Worm (Caenorhabditis elegans): ENCODE results near the gene ZK470.6.
"Not testable (repeated sequence)": the region's sequence is repeated elsewhere in the genome, so short reads cannot be mapped to it uniquely, and the experiment has no call there.

ZK470.6 gene

ce11 chrX:4208495-4208894 is 31.2 kb upstream of the ZK470.6 start:
- TF ChIP-seq elt-1 (tag; optimal IDR thresholded peaks at IDR 0.05; ENCODE audit: borderline replicate concordance, insufficient read depth), result no peak
- no peak for TF ChIP-seq tbx-8 (GFP tag; optimal IDR thresholded peaks at IDR 0.05)
- no peak for TF ChIP-seq nhr-237 (tag; optimal IDR thresholded peaks at IDR 0.05)
- no peak for TF ChIP-seq lin-32 (GFP tag; optimal IDR thresholded peaks at IDR 0.05)
- no peak for TF ChIP-seq mep-1 (tag; optimal IDR thresholded peaks at IDR 0.05)
- TF ChIP-seq ces-1 (GFP tag; optimal IDR thresholded peaks at IDR 0.05), result no peak
- no peak for TF ChIP-seq bed-3 (GFP tag; optimal IDR thresholded peaks at IDR 0.05)
- no peak for TF ChIP-seq mab-5 (tag; optimal IDR thresholded peaks at IDR 0.05)
- no peak for TF ChIP-seq mls-2 (tag; optimal IDR thresholded peaks at IDR 0.05)
- no peak for TF ChIP-seq lin-13 (tag; optimal IDR thresholded peaks at IDR 0.05)
- TF ChIP-seq lsy-2 (tag; optimal IDR thresholded peaks at IDR 0.05), result no peak
- no peak for TF ChIP-seq nhr-2 (tag; optimal IDR thresholded peaks at IDR 0.05)
- TF ChIP-seq ceh-83 (GFP tag; optimal IDR thresholded peaks at IDR 0.05), result no peak

- not testable (repeated sequence) for TF ChIP-seq ceh-39 (tag; optimal IDR thresholded peaks at IDR 0.05); unc-120 (tag; optimal IDR thresholded peaks at IDR 0.05; ENCODE audit: poor library complexity, severe bottlenecking); nhr-2 (tag; optimal IDR thresholded peaks at IDR 0.05)
Observed at ce11 chrX:4207385-4207784, 30.1 kb upstream of the ZK470.6 start, which contains the start of gene F20B6.9. Gene F20B6.9 (minus strand): TSS chrX:4207485.

- TF ChIP-seq blmp-1 (tag; optimal IDR thresholded peaks at IDR 0.05); ham-2 (GFP tag; optimal IDR thresholded peaks at IDR 0.05); ceh-39 (tag; optimal IDR thresholded peaks at IDR 0.05): not testable (repeated sequence)
Observed at ce11 chrX:4202114-4202513, 24.8 kb upstream of the ZK470.6 start, which contains the start of gene F20B6.6. Gene F20B6.6 (minus strand): TSS chrX:4202214.

ce11 chrX:4199829-4200228 is 22.5 kb upstream of the ZK470.6 start, which contains the start of gene F20B6.5:
Gene F20B6.5 (minus strand): TSS chrX:4199929.
- not testable (repeated sequence) for TF ChIP-seq ztf-11 (tag; optimal IDR thresholded peaks at IDR 0.05); ceh-83 (GFP tag; optimal IDR thresholded peaks at IDR 0.05); ceh-39 (tag; optimal IDR thresholded peaks at IDR 0.05)

- no peak for TF ChIP-seq mep-1 (tag; optimal IDR thresholded peaks at IDR 0.05)
- TF ChIP-seq mab-5 (tag; optimal IDR thresholded peaks at IDR 0.05), result no peak
- TF ChIP-seq bed-3 (GFP tag; optimal IDR thresholded peaks at IDR 0.05), result no peak
- TF ChIP-seq zip-8 (tag; optimal IDR thresholded peaks at IDR 0.05), result no peak
- no peak for TF ChIP-seq drap-1 (GFP tag; optimal IDR thresholded peaks at IDR 0.05)
Observed at ce11 chrX:4196431-4196830, 19.1 kb upstream of the ZK470.6 start, which contains the start of gene F20B6.4. Gene F20B6.4 (minus strand): TSS chrX:4196531.

- TF ChIP-seq ces-1 (GFP tag; optimal IDR thresholded peaks at IDR 0.05), result no peak
- TF ChIP-seq unc-120 (tag; optimal IDR thresholded peaks at IDR 0.05; ENCODE audit: poor library complexity, severe bottlenecking), result no peak
- TF ChIP-seq unc-62 (GFP tag; optimal IDR thresholded peaks at IDR 0.05), result no peak
- TF ChIP-seq sptf-1 (tag; optimal IDR thresholded peaks at IDR 0.05), result no peak
- no peak for TF ChIP-seq unc-39 (tag; optimal IDR thresholded peaks at IDR 0.05)
- no peak for TF ChIP-seq nhr-76 (tag; optimal IDR thresholded peaks at IDR 0.05)
- no peak for TF ChIP-seq lin-32 (GFP tag; optimal IDR thresholded peaks at IDR 0.05)
- TF ChIP-seq ceh-43 (GFP tag; optimal IDR thresholded peaks at IDR 0.05), result no peak
- no peak for TF ChIP-seq M03D4.4 (tag; optimal IDR thresholded peaks at IDR 0.05)
- TF ChIP-seq nhr-12 (tag; optimal IDR thresholded peaks at IDR 0.05), result no peak
- TF ChIP-seq nhr-28 (tag; optimal IDR thresholded peaks at IDR 0.05), result no peak
- TF ChIP-seq ceh-39 (tag; optimal IDR thresholded peaks at IDR 0.05), result no peak
- TF ChIP-seq ceh-83 (GFP tag; optimal IDR thresholded peaks at IDR 0.05), result no peak
- no peak for TF ChIP-seq cnd-1 (tag; optimal IDR thresholded peaks at IDR 0.05)
Observed at ce11 chrX:4193080-4193479, 15.8 kb upstream of the ZK470.6 start.

ce11 chrX:4192235-4192634 is 14.9 kb upstream of the ZK470.6 start:
- TF ChIP-seq blmp-1 (tag; optimal IDR thresholded peaks at IDR 0.05) (no peak), lsy-2 (tag; optimal IDR thresholded peaks at IDR 0.05) (no peak), pha-4 (tag; optimal IDR thresholded peaks at IDR 0.05) (no peak), hlh-1 (tag; optimal IDR thresholded peaks at IDR 0.05) (no peak), lin-13 (tag; optimal IDR thresholded peaks at IDR 0.05) (no peak), nhr-2 (tag; optimal IDR thresholded peaks at IDR 0.05) (no peak)
